Worm (Caenorhabditis elegans): Measurements from ENCODE around the gene fbxc-32.

The fbxc-32 gene

ce11 chrII:915206-915605 is 32.8 kb downstream of the fbxc-32 start:
- TF ChIP-seq nhr-41 (GFP tag; IDR thresholded peaks at IDR 0.05) (peak; percentile 85; the same call in 1 of the 2 replicates), unc-62 (GFP tag; optimal IDR thresholded peaks at IDR 0.05 in 1 of 2) (peak; percentile 32 to 91), unc-62 (tag; optimal IDR thresholded peaks at IDR 0.05) (no peak), nhr-6 (tag; optimal IDR thresholded peaks at IDR 0.05) (peak; percentile 79), nhr-102 (tag; optimal IDR thresholded peaks at IDR 0.05) (peak; percentile 84), Y48G9A.11 (GFP tag; IDR thresholded peaks at IDR 0.05) (no peak), Y5F2A.4 (GFP tag; optimal IDR thresholded peaks at IDR 0.05) (no peak), nhr-42 (GFP tag; IDR thresholded peaks at IDR 0.05) (0 out of 2 replicates have a peak, but pooled peaks have one; percentile 32), R02D3.7 (tag; optimal IDR thresholded peaks at IDR 0.05) (no peak), duxl-1 (tag; optimal IDR thresholded peaks at IDR 0.05; ENCODE audit: poor library complexity) (peak; percentile 20), dmd-6 (GFP tag; IDR thresholded peaks at IDR 0.05) (peak; percentile 98), pqm-1 (tag; optimal IDR thresholded peaks at IDR 0.05) (peak; percentile 100), lin-1 (GFP tag; IDR thresholded peaks at IDR 0.05) (peak; percentile 98), daf-16 (GFP tag; optimal IDR thresholded peaks at IDR 0.05) (peak in 1 of 2 experiments; percentile 16), daf-16 (tag; optimal IDR thresholded peaks at IDR 0.05) (peak; percentile 97), tra-1 (GFP tag; IDR thresholded peaks at IDR 0.05) (peak; percentile 95), mdl-1 (tag; optimal IDR thresholded peaks at IDR 0.05) (peak in 1 of 2 experiments; percentile 1), rbr-2 (tag; optimal IDR thresholded peaks at IDR 0.05) (no peak), nhr-28 (tag; optimal IDR thresholded peaks at IDR 0.05) (peak; percentile 95), ceh-20 (GFP tag; IDR thresholded peaks at IDR 0.05) (peak; percentile 42; the same call in 1 of the 2 replicates), nhr-237 (tag; optimal IDR thresholded peaks at IDR 0.05) (no peak), ceh-28 (tag; optimal IDR thresholded peaks at IDR 0.05) (no peak), nhr-77 (tag; optimal IDR thresholded peaks at IDR 0.05) (peak; percentile 95), nhr-10 (tag; optimal IDR thresholded peaks at IDR 0.05) (peak; percentile 9), jun-1 (tag; optimal IDR thresholded peaks at IDR 0.05) (peak; percentile 59), php-3 (GFP tag; IDR thresholded peaks at IDR 0.05) (peak; percentile 91), arid-1 (GFP tag; conservative IDR thresholded peaks at IDR 0.05) (no peak), sdz-12 (GFP tag; optimal IDR thresholded peaks at IDR 0.05) (no peak), attf-4 (tag; optimal IDR thresholded peaks at IDR 0.05) (no peak), hlh-11 (tag; optimal IDR thresholded peaks at IDR 0.05) (peak; percentile 89), zfp-2 (tag; optimal IDR thresholded peaks at IDR 0.05) (no peak)

ce11 chrII:913222-913722 is 34.7 kb downstream of the fbxc-32 start, which contains the start of gene fbxc-33:
TSS of gene fbxc-33 (plus strand) at chrII:913672.
- TF ChIP-seq ztf-11 (tag; optimal IDR thresholded peaks at IDR 0.05) (no peak), lin-38 (GFP tag; IDR thresholded peaks at IDR 0.05) (peak; percentile 81; the same call in 1 of the 2 replicates), dpl-1 (GFP tag; optimal IDR thresholded peaks at IDR 0.05) (peak; percentile 41), tra-1 (GFP tag; IDR thresholded peaks at IDR 0.05) (no peak), nhr-6 (tag; optimal IDR thresholded peaks at IDR 0.05) (peak; percentile 19), mes-2 (tag; optimal IDR thresholded peaks at IDR 0.05; ENCODE audit: poor library complexity, severe bottlenecking) (peak; percentile 33)

- no peak for TF ChIP-seq lir-3 (tag; optimal IDR thresholded peaks at IDR 0.05)
- no peak for TF ChIP-seq ctbp-1 (GFP tag; IDR thresholded peaks at IDR 0.05)
- no peak for TF ChIP-seq ZK546.5 (tag; optimal IDR thresholded peaks at IDR 0.05)
- TF ChIP-seq T26A8.4 (GFP tag; IDR thresholded peaks at IDR 0.05): no peak
- TF ChIP-seq nhr-25 (tag; optimal IDR thresholded peaks at IDR 0.05; ENCODE audit: borderline replicate concordance, insufficient read depth): no peak
- no peak for TF ChIP-seq ces-1 (GFP tag; optimal IDR thresholded peaks at IDR 0.05)
- no peak for TF ChIP-seq egl-43 (GFP tag; IDR thresholded peaks at IDR 0.05)
- no peak for TF ChIP-seq ceh-82 (tag; optimal IDR thresholded peaks at IDR 0.05)
- no peak for TF ChIP-seq dve-1 (tag; optimal IDR thresholded peaks at IDR 0.05; ENCODE audit: insufficient read depth)
- TF ChIP-seq F10B5.3 (tag; optimal IDR thresholded peaks at IDR 0.05): no peak
- no peak for TF ChIP-seq ZK337.2 (GFP tag; IDR thresholded peaks at IDR 0.05)
- TF ChIP-seq egl-27 (tag; optimal IDR thresholded peaks at IDR 0.05): no peak
- TF ChIP-seq hlh-11 (tag; optimal IDR thresholded peaks at IDR 0.05): no peak
- TF ChIP-seq hlh-30 (tag; optimal IDR thresholded peaks at IDR 0.05; ENCODE audit: insufficient read depth): no peak
- no peak for TF ChIP-seq F37D6.2 (tag; optimal IDR thresholded peaks at IDR 0.05)
- TF ChIP-seq D1046.2 (GFP tag; IDR thresholded peaks at IDR 0.05): no peak
Measured at ce11 chrII:911680-912079, 36.3 kb downstream of the fbxc-32 start, which contains the start of gene fbxc-31. TSS of gene fbxc-31 (plus strand) at chrII:911980.

Measured in whole organism, L4 larva.